Fruit fly (Drosophila melanogaster) whole organism, embryonic: ENCODE measurements around the gene CG13404.

ENCODE experiments used
- Atf-2 ChIP-seq: fragments of 200-800 bp; sonication (Bioruptor generic); optimal IDR thresholded peaks from 2 replicates; lab custom pipeline; 2016; ENCODE audit warnings: missing biosample characterization, missing genetic modification characterization
- Bteb2 ChIP-seq: fragments of 200-800 bp; sonication (Bioruptor generic); optimal IDR thresholded peaks from 2 replicates; lab custom pipeline; 2016; ENCODE audit warnings: missing biosample characterization, missing genetic modification characterization
- CG1024 ChIP-seq: fragments of 200-800 bp; sonication (Bioruptor generic); IDR thresholded peaks from 2 replicates; pipeline ENCODE4 v1.3.6; 2022; ENCODE audit warnings: missing biosample characterization, missing genetic modification characterization
- CG10979 ChIP-seq: fragments of 200-800 bp; sonication (Bioruptor generic); optimal IDR thresholded peaks from 2 replicates; lab custom pipeline; 2018; ENCODE audit warnings: missing biosample characterization, mild to moderate bottlenecking, missing genetic modification characterization, moderate library complexity
- CG11247 ChIP-seq: fragments of 200-800 bp; sonication (Bioruptor generic); IDR thresholded peaks from 2 replicates; pipeline ENCODE4 v1.3.6; 2022; ENCODE audit warnings: missing biosample characterization, missing genetic modification characterization
- CG12299 ChIP-seq: fragments of 200-800 bp; sonication (Bioruptor generic); optimal IDR thresholded peaks from 2 replicates; lab custom pipeline; 2018; ENCODE audit warnings: missing biosample characterization, mild to moderate bottlenecking, missing genetic modification characterization
- CG13775 ChIP-seq: fragments of 200-800 bp; sonication (Bioruptor generic); optimal IDR thresholded peaks from 3 replicates; lab custom pipeline; 2017; ENCODE audit warnings: missing biosample characterization, mild to moderate bottlenecking, missing genetic modification characterization
- CG14014 ChIP-seq: fragments of 200-800 bp; sonication (Bioruptor generic); IDR thresholded peaks from 2 replicates; pipeline ENCODE4 v1.3.6; 2022; ENCODE audit warnings: missing biosample characterization, missing genetic modification characterization
- CG15269 ChIP-seq: fragments of 200-800 bp; sonication (Bioruptor generic); optimal IDR thresholded peaks from 2 replicates; lab custom pipeline; 2018; ENCODE audit warnings: missing biosample characterization, mild to moderate bottlenecking, missing genetic modification characterization, moderate library complexity
- CG15479 ChIP-seq: fragments of 200-800 bp; sonication (Bioruptor generic); optimal IDR thresholded peaks from 3 replicates; lab custom pipeline; 2019; ENCODE audit warnings: missing biosample characterization, mild to moderate bottlenecking, missing genetic modification characterization, moderate library complexity
- CG17359 ChIP-seq: fragments of 200-800 bp; sonication (Bioruptor generic); optimal IDR thresholded peaks from 3 replicates; lab custom pipeline; 2018; ENCODE audit warnings: missing biosample characterization, mild to moderate bottlenecking, missing genetic modification characterization, moderate library complexity
- CG2889 ChIP-seq: fragments of 200-800 bp; sonication (Bioruptor generic); IDR thresholded peaks from 3 replicates; pipeline ENCODE4 v1.3.6; 2022; ENCODE audit warnings: missing biosample characterization, missing genetic modification characterization
- CG3065 ChIP-seq: fragments of 200-800 bp; sonication (Bioruptor generic); optimal IDR thresholded peaks from 2 replicates; lab custom pipeline; 2016; ENCODE audit warnings: missing biosample characterization, missing genetic modification characterization
- CG31365 ChIP-seq: fragments of 200-800 bp; sonication (Bioruptor generic); optimal IDR thresholded peaks from 2 replicates; lab custom pipeline; 2018; ENCODE audit warnings: missing biosample characterization, mild to moderate bottlenecking, missing genetic modification characterization
- CG6272 ChIP-seq: fragments of 200-800 bp; sonication (Bioruptor generic); IDR thresholded peaks from 2 replicates; pipeline ENCODE4 v1.3.6; 2022; ENCODE audit warnings: missing biosample characterization, missing genetic modification characterization
- CG7786 ChIP-seq: fragments of 200-800 bp; sonication (Bioruptor generic); optimal IDR thresholded peaks from 2 replicates; lab custom pipeline; 2016; ENCODE audit warnings: missing biosample characterization, missing genetic modification characterization
- CG7839 ChIP-seq: fragments of 200-800 bp; sonication (Bioruptor generic); optimal IDR thresholded peaks from 3 replicates; lab custom pipeline; 2018; ENCODE audit warnings: missing biosample characterization, mild to moderate bottlenecking, missing genetic modification characterization, moderate library complexity
- CG7987 ChIP-seq: fragments of 200-800 bp; sonication (Bioruptor generic); optimal IDR thresholded peaks from 2 replicates; lab custom pipeline; 2018; ENCODE audit warnings: missing biosample characterization, mild to moderate bottlenecking, missing genetic modification characterization, moderate library complexity
- CG9609 ChIP-seq: fragments of 200-800 bp; sonication (Bioruptor generic); optimal IDR thresholded peaks from 3 replicates; lab custom pipeline; 2016; ENCODE audit warnings: missing biosample characterization, missing genetic modification characterization
- Dip3 ChIP-seq: fragments of 200-800 bp; sonication (Bioruptor generic); optimal IDR thresholded peaks from 3 replicates; lab custom pipeline; 2016; ENCODE audit warnings: missing biosample characterization, missing genetic modification characterization
- Dll ChIP-seq: fragments of 200-800 bp; sonication (Bioruptor generic); IDR thresholded peaks from 4 replicates; pipeline ENCODE4 v1.3.6; 2022; ENCODE audit warnings: missing biosample characterization, missing genetic modification characterization; ENCODE audit not compliant: partially characterized antibody
- Doc3 ChIP-seq: fragments of 200-800 bp; sonication (Bioruptor generic); IDR thresholded peaks from 3 replicates; pipeline ENCODE4 v1.3.6; 2022; ENCODE audit warnings: missing biosample characterization, missing genetic modification characterization; ENCODE audit not compliant: partially characterized antibody
- Dref ChIP-seq: fragments of 200-800 bp; sonication (Bioruptor generic); IDR thresholded peaks from 2 replicates; pipeline ENCODE4 v1.3.6; 2022; ENCODE audit warnings: missing biosample characterization, missing genetic modification characterization
- E2f2 ChIP-seq: fragments of 200-800 bp; sonication (Bioruptor generic); IDR thresholded peaks from 2 replicates; pipeline ENCODE4 v1.3.6; 2022; ENCODE audit warnings: missing biosample characterization, missing genetic modification characterization
- Elba2 ChIP-seq: fragments of 200-800 bp; sonication (Bioruptor generic); optimal IDR thresholded peaks from 3 replicates; lab custom pipeline; 2016; ENCODE audit warnings: missing biosample characterization, missing genetic modification characterization
- Gug ChIP-seq: fragments of 200-800 bp; sonication (Bioruptor generic); IDR thresholded peaks from 4 replicates; pipeline ENCODE4 v1.3.6; 2022; ENCODE audit warnings: missing biosample characterization, missing genetic modification characterization
- Kr ChIP-seq: fragments of 200-800 bp; sonication (Bioruptor generic); optimal IDR thresholded peaks from 2 replicates; lab custom pipeline; 2017; ENCODE audit warnings: missing biosample characterization, mild to moderate bottlenecking, missing genetic modification characterization
- Lim3 ChIP-seq: fragments of 200-800 bp; sonication (Bioruptor generic); IDR thresholded peaks from 2 replicates; pipeline ENCODE4 v1.3.6; 2022; ENCODE audit warnings: missing biosample characterization, missing genetic modification characterization
- Mrtf ChIP-seq: fragments of 200-800 bp; sonication (Bioruptor generic); IDR thresholded peaks from 3 replicates; pipeline ENCODE4 v1.3.6; 2022; ENCODE audit warnings: missing biosample characterization, missing genetic modification characterization
- Optix ChIP-seq: fragments of 200-800 bp; sonication (Bioruptor generic); IDR thresholded peaks from 3 replicates; pipeline ENCODE4 v1.3.6; 2022; ENCODE audit warnings: missing biosample characterization, missing genetic modification characterization
- Pdp1 ChIP-seq, 2 experiments: fragments of 200-800 bp; sonication (Bioruptor generic); optimal IDR thresholded peaks; 3 replicates each; lab custom pipeline; 2016; ENCODE audit warnings: missing biosample characterization in 2 of 2, missing genetic modification characterization in 2 of 2, mild to moderate bottlenecking in 1 of 2, moderate library complexity in 1 of 2
- Ptx1 ChIP-seq: fragments of 200-800 bp; sonication (Bioruptor generic); IDR thresholded peaks from 2 replicates; pipeline ENCODE4 v1.3.6; 2022; ENCODE audit warnings: missing biosample characterization, missing genetic modification characterization
- Six4 ChIP-seq: fragments of 200-800 bp; sonication (Bioruptor generic); optimal IDR thresholded peaks from 2 replicates; lab custom pipeline; 2016; ENCODE audit warnings: missing biosample characterization, missing genetic modification characterization
- Ssrp ChIP-seq: fragments of 200-800 bp; sonication (Bioruptor generic); optimal IDR thresholded peaks from 2 replicates; lab custom pipeline; 2018; ENCODE audit warnings: missing biosample characterization, mild to moderate bottlenecking, missing genetic modification characterization, moderate library complexity
- ato ChIP-seq: fragments of 200-800 bp; sonication (Bioruptor generic); IDR thresholded peaks from 2 replicates; pipeline ENCODE4 v1.3.6; 2022; ENCODE audit warnings: missing biosample characterization, missing genetic modification characterization; ENCODE audit not compliant: partially characterized antibody
- bab2 ChIP-seq: fragments of 200-800 bp; sonication (Bioruptor generic); optimal IDR thresholded peaks from 2 replicates; lab custom pipeline; 2016; ENCODE audit warnings: missing biosample characterization, missing genetic modification characterization
- cg ChIP-seq: fragments of 200-800 bp; sonication (Bioruptor generic); optimal IDR thresholded peaks from 3 replicates; lab custom pipeline; 2019; ENCODE audit warnings: missing biosample characterization, mild to moderate bottlenecking, missing genetic modification characterization, moderate library complexity
- chm ChIP-seq: fragments of 200-800 bp; sonication (Bioruptor generic); IDR thresholded peaks from 2 replicates; pipeline ENCODE4 v1.3.6; 2022; ENCODE audit warnings: missing biosample characterization, missing genetic modification characterization
- fd64A ChIP-seq: fragments of 200-800 bp; sonication (Bioruptor generic); optimal IDR thresholded peaks from 3 replicates; lab custom pipeline; 2018; ENCODE audit warnings: missing biosample characterization, mild to moderate bottlenecking, missing genetic modification characterization
- gcm ChIP-seq: fragments of 200-800 bp; sonication (Bioruptor generic); optimal IDR thresholded peaks from 2 replicates; lab custom pipeline; 2019; ENCODE audit warnings: missing biosample characterization, mild to moderate bottlenecking, missing genetic modification characterization, moderate library complexity
- gsb-n ChIP-seq: fragments of 200-800 bp; sonication (Bioruptor generic); optimal IDR thresholded peaks from 3 replicates; lab custom pipeline; 2018; ENCODE audit warnings: missing biosample characterization, mild to moderate bottlenecking, missing genetic modification characterization
- jing ChIP-seq: fragments of 200-800 bp; sonication (Bioruptor generic); optimal IDR thresholded peaks from 2 replicates; lab custom pipeline; 2018; ENCODE audit warnings: missing biosample characterization, mild to moderate bottlenecking, missing genetic modification characterization
- mld ChIP-seq: fragments of 200-800 bp; sonication (Bioruptor generic); IDR thresholded peaks from 3 replicates; pipeline ENCODE4 v1.3.6; 2022; ENCODE audit warnings: missing biosample characterization, missing genetic modification characterization; ENCODE audit not compliant: partially characterized antibody
- peb ChIP-seq: fragments of 200-800 bp; sonication (Bioruptor generic); IDR thresholded peaks from 2 replicates; pipeline ENCODE4 v1.3.6; 2022; ENCODE audit warnings: missing biosample characterization, missing genetic modification characterization
- pfk ChIP-seq: fragments of 200-800 bp; sonication (Bioruptor generic); optimal IDR thresholded peaks from 2 replicates; lab custom pipeline; 2018; ENCODE audit warnings: missing biosample characterization, mild to moderate bottlenecking, missing genetic modification characterization, moderate library complexity
- pros ChIP-seq: fragments of 200-800 bp; sonication (Bioruptor generic); optimal IDR thresholded peaks from 3 replicates; lab custom pipeline; 2019; ENCODE audit warnings: missing biosample characterization, mild to moderate bottlenecking, missing genetic modification characterization, moderate library complexity
- sima ChIP-seq: fragments of 200-800 bp; sonication (Bioruptor generic); optimal IDR thresholded peaks from 2 replicates; lab custom pipeline; 2016; ENCODE audit warnings: missing biosample characterization, missing genetic modification characterization
- sisA ChIP-seq: fragments of 200-800 bp; sonication (Bioruptor generic); IDR thresholded peaks from 2 replicates; pipeline ENCODE4 v1.3.6; 2022; ENCODE audit warnings: missing biosample characterization, missing genetic modification characterization
- slbo ChIP-seq: fragments of 200-800 bp; sonication (Bioruptor generic); IDR thresholded peaks from 2 replicates; pipeline ENCODE4 v1.3.6; 2022; ENCODE audit warnings: missing biosample characterization, missing genetic modification characterization
- trh ChIP-seq: fragments of 200-800 bp; sonication (Bioruptor generic); optimal IDR thresholded peaks from 2 replicates; lab custom pipeline; 2016; ENCODE audit warnings: missing biosample characterization, missing genetic modification characterization

The CG13404 gene

DNA sequence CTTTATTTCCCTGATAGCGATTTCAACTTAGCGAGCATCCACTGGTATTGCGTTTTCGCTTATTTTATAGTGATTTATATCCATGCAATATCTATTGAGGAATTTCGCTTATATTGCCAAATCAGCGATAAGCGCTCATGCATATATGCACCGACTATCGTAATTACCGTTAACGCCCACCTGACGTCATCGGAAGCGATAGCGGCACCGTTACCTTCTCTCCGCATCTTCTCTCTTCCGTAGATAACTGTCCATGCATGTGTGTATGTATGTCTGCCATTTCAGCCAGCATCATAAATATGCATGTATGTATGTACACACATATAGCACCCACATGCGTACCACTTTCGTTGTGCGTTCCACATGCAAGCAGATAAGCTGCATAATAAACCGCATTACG, 44.9 kb downstream of the CG13404 start:
- TF ChIP-seq Optix (GFP tag; lab: Robert Waterston, UW) (no peak), cg (peak; percentile 12), Atf-2 (no peak), CG15479 (peak; percentile 88), pros (GFP tag; lab: Kevin White, UChicago) (peak; percentile 39), gcm (GFP tag; lab: Kevin White, UChicago) (peak; percentile 25)

dm6 chrX:14218045-14218483, 48.0 kb downstream of the CG13404 start:
- TF ChIP-seq Dll (GFP tag; lab: Robert Waterston, UW) (no peak), Kr (no peak), CG6272 (GFP tag; lab: Robert Waterston, UW) (peak; percentile 64), CG9609 (peak; percentile 70), Pdp1 (GFP tag; optimal IDR thresholded peaks at IDR 0.05; lab: Kevin White, UChicago) (peak; percentile 74 to 77), gsb-n (peak; percentile 89), Doc3 (GFP tag; lab: Robert Waterston, UW) (no peak), Bteb2 (GFP tag; lab: Kevin White, UChicago) (peak; percentile 82), trh (GFP tag; lab: Kevin White, UChicago) (peak; percentile 85), Dref (no peak), CG7786 (GFP tag; lab: Kevin White, UChicago) (peak; percentile 59), Dip3 (GFP tag; lab: Kevin White, UChicago) (peak; percentile 52), bab2 (GFP tag; lab: Kevin White, UChicago) (peak; percentile 63), Ptx1 (peak; percentile 91), CG11247 (GFP tag; lab: Robert Waterston, UW) (peak; percentile 79), Gug (GFP tag; lab: Robert Waterston, UW) (peak; percentile 44; the same call in 2 of the 4 replicates), Ssrp (tag; lab: Kevin White, UChicago) (peak; percentile 89), chm (peak; percentile 76; the same call in 1 of the 2 replicates), E2f2 (GFP tag; lab: Robert Waterston, UW) (peak; percentile 61), jing (peak; percentile 57), CG14014 (GFP tag; lab: Robert Waterston, UW) (peak; percentile 84), mld (GFP tag; lab: Robert Waterston, UW) (no peak), Lim3 (no peak), CG17359 (tag; lab: Kevin White, UChicago) (peak; percentile 90), slbo (GFP tag; lab: Robert Waterston, UW) (peak; percentile 89), Six4 (peak; percentile 82), CG12299 (peak; percentile 75), sima (GFP tag; lab: Kevin White, UChicago) (peak; percentile 53), CG13775 (peak; percentile 81), CG1024 (peak; percentile 72), CG2889 (GFP tag; lab: Robert Waterston, UW) (peak; percentile 80), fd64A (GFP tag; lab: Kevin White, UChicago) (no peak), CG7839 (tag; lab: Kevin White, UChicago) (peak; percentile 92), CG15269 (tag; lab: Kevin White, UChicago) (peak; percentile 92), CG3065 (GFP tag; lab: Kevin White, UChicago) (peak; percentile 16), Mrtf (GFP tag; lab: Robert Waterston, UW) (peak; percentile 78), sisA (GFP tag; lab: Robert Waterston, UW) (peak; percentile 87), Elba2 (GFP tag; lab: Kevin White, UChicago) (peak; percentile 25), pfk (GFP tag; lab: Kevin White, UChicago) (no peak), CG10979 (peak; percentile 92), peb (GFP tag; lab: Robert Waterston, UW) (peak; percentile 66), CG31365 (tag; lab: Kevin White, UChicago) (peak; percentile 32), ato (GFP tag; lab: Robert Waterston, UW) (no peak), CG7987 (GFP tag; lab: Kevin White, UChicago) (peak; percentile 27)
